Worm (Caenorhabditis elegans): Measurements from ENCODE around the gene oig-3.

DNA sequence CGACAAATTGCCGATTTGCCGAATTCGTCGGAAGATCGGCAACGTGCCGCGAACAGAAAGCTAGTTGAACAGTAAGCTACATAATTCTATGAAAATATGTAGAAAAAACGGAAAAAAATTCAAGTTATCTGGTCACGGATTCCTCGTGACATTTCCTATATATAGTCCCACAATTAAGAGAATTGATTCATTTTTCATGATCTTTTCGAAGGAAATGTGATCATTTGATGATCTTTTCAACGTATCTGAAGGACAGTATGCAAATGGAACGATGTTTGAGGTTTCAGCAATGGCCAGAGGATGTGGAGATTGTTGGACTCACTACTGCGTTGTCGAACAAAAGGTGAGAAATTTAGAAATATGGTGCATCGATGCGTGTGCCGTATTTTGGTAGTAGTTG, 21.5 kb upstream of the oig-3 start, which contains the start of gene R08A2.9:
- TF ChIP-seq ama-1 (optimal IDR thresholded peaks at IDR 0.05) (no peak), tbx-37 (GFP tag; conservative IDR thresholded peaks at IDR 0.05) (no peak), B0310.2 (tag; optimal IDR thresholded peaks at IDR 0.05) (no peak), F13C5.2 (tag; optimal IDR thresholded peaks at IDR 0.05) (no peak), ceh-36 (tag; optimal IDR thresholded peaks at IDR 0.05) (no peak), flt-1 (GFP tag; IDR thresholded peaks at IDR 0.05) (no peak), tbx-11 (GFP tag; IDR thresholded peaks at IDR 0.05) (no peak), tra-4 (tag; optimal IDR thresholded peaks at IDR 0.05) (no peak), aly-1 (tag; optimal IDR thresholded peaks at IDR 0.05) (no peak), ets-7 (tag; optimal IDR thresholded peaks at IDR 0.05) (no peak), scrt-1 (GFP tag; IDR thresholded peaks at IDR 0.05) (no peak)
